Worm (Caenorhabditis elegans): ENCODE results near the gene col-124.

- TF ChIP-seq dao-5 (tag; optimal IDR thresholded peaks at IDR 0.05) (no peak), W03F9.2 (tag; optimal IDR thresholded peaks at IDR 0.05) (no peak)
Observed at ce11 chrIV:10261061-10261460, 44.8 kb downstream of the col-124 start.

All from whole organism, L4/young adult.